Worm (Caenorhabditis elegans) whole organism, L4 larva: ENCODE data around the gene Y71H2AM.1.

Experiments used
- cey-2 ChIP-seq: sonication (generic microtip); optimal IDR thresholded peaks from 3 replicates; lab custom pipeline; 2017; ENCODE audit warnings: missing genetic modification characterization, mild to moderate bottlenecking, missing compliant biosample characterization, antibody characterized with exemption, borderline replicate concordance; ENCODE audit not compliant: insufficient read depth
- daf-12 ChIP-seq: fragments of 150-350 bp; optimal IDR thresholded peaks from 2 replicates; lab custom pipeline; 2014; ENCODE audit warnings: missing biosample characterization, missing genetic modification reagents, missing genetic modification characterization
- dve-1 ChIP-seq: sonication (generic microtip); optimal IDR thresholded peaks from 2 replicates; lab custom pipeline; 2017; ENCODE audit warnings: antibody characterized with exemption, mild to moderate bottlenecking, missing genetic modification characterization, missing compliant biosample characterization; ENCODE audit not compliant: insufficient read depth
- hlh-11 ChIP-seq: fragments of 200-800 bp; sonication (Bioruptor generic); optimal IDR thresholded peaks from 2 replicates; lab custom pipeline; 2018; ENCODE audit warnings: mild to moderate bottlenecking, missing genetic modification characterization, missing compliant biosample characterization
- madf-9 ChIP-seq: fragments of 200-800 bp; sonication (Bioruptor generic); conservative IDR thresholded peaks from 2 replicates; pipeline ENCODE4 v1.3.6; 2022; ENCODE audit warnings: missing genetic modification reagents, missing genetic modification characterization, missing compliant biosample characterization
- mdt-29 ChIP-seq: fragments of 200-800 bp; sonication (Bioruptor generic); IDR thresholded peaks from 2 replicates; pipeline ENCODE4 v1.3.6; 2022; ENCODE audit warnings: missing genetic modification reagents, missing genetic modification characterization, missing compliant biosample characterization
- mxl-3 ChIP-seq: fragments of 200-800 bp; sonication (Bioruptor generic); optimal IDR thresholded peaks from 2 replicates; lab custom pipeline; 2018; ENCODE audit warnings: mild to moderate bottlenecking, missing genetic modification characterization, missing compliant biosample characterization
- pha-4 ChIP-seq, 2 experiments: fragments of 150-350 bp in 1 of 2; fragments of 200-800 bp in 1 of 2; sonication (Bioruptor generic) in 1 of 2; IDR thresholded peaks in 1 of 2; optimal IDR thresholded peaks in 1 of 2; 2 replicates each; pipeline versions ENCODE4 v1.3.6 to Lab custom; 2014 to 2022; ENCODE audit warnings: missing genetic modification characterization in 2 of 2, missing genetic modification reagents in 2 of 2, missing biosample characterization in 1 of 2, missing compliant biosample characterization in 1 of 2
- pqm-1 ChIP-seq: sonication (generic microtip); optimal IDR thresholded peaks from 2 replicates; lab custom pipeline; 2017; ENCODE audit warnings: missing biosample characterization, missing genetic modification characterization
- unc-62 ChIP-seq, 3 experiments: fragments of 150-350 bp in 1 of 3; sonication (generic microtip); optimal IDR thresholded peaks in 2 of 3; peaks in 1 of 3; 1 replicate in 1 of 3; 2 replicates in 2 of 3; lab custom pipeline; 2014 to 2017; ENCODE audit warnings: missing biosample characterization in 3 of 3, missing genetic modification characterization in 3 of 3, missing genetic modification reagents in 3 of 3, missing genotype in 1 of 3
- zip-11 ChIP-seq: fragments of 200-800 bp; sonication (Bioruptor generic); IDR thresholded peaks from 2 replicates; pipeline ENCODE4 v1.3.6; 2022; ENCODE audit warnings: missing genetic modification characterization, missing compliant biosample characterization

ce11 chrIII:2794057-2794456 lies 32.8 kb upstream of the Y71H2AM.1 start:
- no peak for TF ChIP-seq hlh-11 (tag; lab: Kevin White, UChicago)
- no peak for TF ChIP-seq unc-62 (GFP tag; optimal IDR thresholded peaks at IDR 0.05 in 1 of 2; lab: Kevin White, UChicago)
- TF ChIP-seq unc-62 (tag; optimal IDR thresholded peaks at IDR 0.05; lab: Kevin White, UChicago) = no peak
- no peak for TF ChIP-seq madf-9 (GFP tag; lab: Robert Waterston, UW)
- no peak for TF ChIP-seq daf-12 (tag; lab: Kevin White, UChicago)
- TF ChIP-seq dve-1 (tag; lab: Kevin White, UChicago) = no peak
- no peak for TF ChIP-seq zip-11 (GFP tag; lab: Robert Waterston, UW)
- no peak for TF ChIP-seq mdt-29
- TF ChIP-seq mxl-3 (GFP tag; lab: Kevin White, UChicago) = no peak
- TF ChIP-seq cey-2 = no peak
- TF ChIP-seq pha-4 (GFP tag; IDR thresholded peaks at IDR 0.05; lab: Robert Waterston, UW) = no peak
- TF ChIP-seq pha-4 (tag; optimal IDR thresholded peaks at IDR 0.05; lab: Kevin White, UChicago) = no peak
- TF ChIP-seq pqm-1 (tag; lab: Kevin White, UChicago) = no peak
